Fruit fly (Drosophila melanogaster): ENCODE measurements around the gene CG6707.

The CG6707 gene

DNA sequence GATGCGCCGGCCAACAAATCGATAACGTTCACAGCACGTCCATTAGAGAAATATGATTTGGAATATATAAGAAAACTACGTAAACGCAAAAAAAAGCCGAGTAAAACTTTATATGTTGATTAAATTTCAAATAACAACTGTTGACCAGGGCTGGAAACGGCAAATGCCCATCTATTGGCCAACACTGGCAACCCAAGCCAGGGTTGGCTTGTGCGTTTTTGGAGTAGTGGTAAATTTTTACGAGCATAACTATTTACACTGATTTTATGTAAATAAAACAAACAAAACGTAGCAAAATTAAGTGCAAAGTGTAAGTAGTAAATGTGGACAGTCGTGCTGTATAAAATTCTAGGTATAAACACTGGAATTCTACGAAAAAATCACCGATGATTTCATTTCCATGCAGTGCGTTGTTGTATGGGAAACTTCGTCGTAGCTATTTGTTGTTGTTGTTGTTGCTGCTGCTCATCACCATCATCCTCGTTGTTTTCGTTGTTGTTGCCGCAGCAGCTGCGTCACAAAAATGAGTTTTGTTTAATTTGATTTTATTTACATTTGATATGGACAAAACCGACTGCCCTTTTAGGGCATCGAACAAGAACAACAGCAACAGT, 778 bp upstream of the CG6707 start, which contains the start of gene nudE (continued):
- TF ChIP-seq CG17802 (tag; optimal IDR thresholded peaks at IDR 0.05) (no peak), CG15601 (tag; optimal IDR thresholded peaks at IDR 0.05) (no peak), CG18262 (tag; optimal IDR thresholded peaks at IDR 0.05) (no peak), exex (tag; optimal IDR thresholded peaks at IDR 0.05) (no peak), Lhr (GFP tag; optimal IDR thresholded peaks at IDR 0.05) (no peak), CG33213 (GFP tag; optimal IDR thresholded peaks at IDR 0.05) (peak; percentile 52), CG3163 (GFP tag; optimal IDR thresholded peaks at IDR 0.05) (peak; percentile 43), tll (GFP tag; optimal IDR thresholded peaks at IDR 0.05) (no peak), Xrp1 (GFP tag; IDR thresholded peaks at IDR 0.05) (0 out of 2 replicates have a peak, but pooled peaks have one; percentile 21), cg (GFP tag; optimal IDR thresholded peaks at IDR 0.05) (peak; percentile 11), amos (GFP tag; IDR thresholded peaks at IDR 0.05; ENCODE audit: partially characterized antibody) (0 out of 2 replicates have a peak, but pooled peaks have one; percentile 22), Hr39 (optimal IDR thresholded peaks at IDR 0.05) (no peak), CG16863 (GFP tag; optimal IDR thresholded peaks at IDR 0.05) (no peak), hth (optimal IDR thresholded peaks at IDR 0.05) (no peak), CG10543 (GFP tag; optimal IDR thresholded peaks at IDR 0.05) (no peak), zf30C (GFP tag; optimal IDR thresholded peaks at IDR 0.05) (no peak), CG10366 (GFP tag; IDR thresholded peaks at IDR 0.05) (no peak), lov (optimal IDR thresholded peaks at IDR 0.05) (no peak), lov (GFP tag; IDR thresholded peaks at IDR 0.05) (no peak), fd102C (GFP tag; optimal IDR thresholded peaks at IDR 0.05) (no peak), eve (GFP tag; optimal IDR thresholded peaks at IDR 0.05) (no peak), NK7.1 (GFP tag; optimal IDR thresholded peaks at IDR 0.05) (no peak), bigmax (GFP tag; optimal IDR thresholded peaks at IDR 0.05) (no peak), nau (GFP tag; optimal IDR thresholded peaks at IDR 0.05) (no peak), CG1233 (GFP tag; optimal IDR thresholded peaks at IDR 0.05) (no peak), org-1 (GFP tag; optimal IDR thresholded peaks at IDR 0.05) (no peak), gsb (GFP tag; IDR thresholded peaks at IDR 0.05) (no peak), CG14667 (GFP tag; IDR thresholded peaks at IDR 0.05) (no peak), CG4404 (GFP tag; IDR thresholded peaks at IDR 0.05) (no peak), Dbx (GFP tag; IDR thresholded peaks at IDR 0.05) (peak; percentile 40; the same call in 1 of the 3 replicates), CG1024 (GFP tag; IDR thresholded peaks at IDR 0.05) (no peak), CG1792 (GFP tag; optimal IDR thresholded peaks at IDR 0.05) (no peak), zen (tag; optimal IDR thresholded peaks at IDR 0.05) (peak; percentile 38), CG8359 (GFP tag; optimal IDR thresholded peaks at IDR 0.05; ENCODE audit: borderline replicate concordance) (no peak), Kr (GFP tag; optimal IDR thresholded peaks at IDR 0.05) (no peak), BtbVII (GFP tag; optimal IDR thresholded peaks at IDR 0.05) (no peak), Hsf (GFP tag; optimal IDR thresholded peaks at IDR 0.05) (peak; percentile 19), Hey (tag; optimal IDR thresholded peaks at IDR 0.05) (no peak), CG18599 (GFP tag; optimal IDR thresholded peaks at IDR 0.05) (peak; percentile 30), CG17186 (GFP tag; optimal IDR thresholded peaks at IDR 0.05) (peak; percentile 50), Antp (GFP tag; optimal IDR thresholded peaks at IDR 0.05) (peak; percentile 60), CG4360 (GFP tag; IDR thresholded peaks at IDR 0.05) (peak; percentile 98), CG1647 (GFP tag; optimal IDR thresholded peaks at IDR 0.05) (no peak), CG13624 (GFP tag; optimal IDR thresholded peaks at IDR 0.05) (peak; percentile 75), Drgx (GFP tag; IDR thresholded peaks at IDR 0.05) (no peak), Dref (GFP tag; IDR thresholded peaks at IDR 0.05) (0 out of 2 replicates have a peak, but pooled peaks have one; percentile 29), chinmo (GFP tag; IDR thresholded peaks at IDR 0.05; ENCODE audit: partially characterized antibody) (no peak), gro (GFP tag; optimal IDR thresholded peaks at IDR 0.05) (peak; percentile 30), YL-1 (GFP tag; optimal IDR thresholded peaks at IDR 0.05) (peak; percentile 77), dimm (GFP tag; IDR thresholded peaks at IDR 0.05) (no peak), sug (tag; optimal IDR thresholded peaks at IDR 0.05) (peak; percentile 12)

All from whole organism, embryonic.